Worm (Caenorhabditis elegans) whole organism, L3 larva: ENCODE data around the gene nhr-173.

Source experiments
- R02D3.7 ChIP-seq: fragments of 150-350 bp; optimal IDR thresholded peaks from 2 replicates; lab custom pipeline; 2014; ENCODE audit warnings: missing biosample characterization, missing genetic modification characterization
- elt-3 ChIP-seq, 3 experiments: fragments of 150-350 bp in 1 of 3; sonication (generic microtip) in 2 of 3; optimal IDR thresholded peaks; 2 replicates in 2 of 3; 4 replicates in 1 of 3; lab custom pipeline; 2014 to 2017; ENCODE audit warnings: missing biosample characterization in 3 of 3, missing genetic modification characterization in 3 of 3
- lin-39 ChIP-seq: fragments of 150-350 bp; optimal IDR thresholded peaks from 2 replicates; lab custom pipeline; 2018; ENCODE audit warnings: missing biosample characterization, missing genetic modification reagents, missing genetic modification characterization
- mdl-1 ChIP-seq: fragments of 150-350 bp; optimal IDR thresholded peaks from 2 replicates; lab custom pipeline; 2014; ENCODE audit warnings: missing biosample characterization, missing genetic modification characterization
- snpc-4 ChIP-seq: fragments of 150-350 bp; optimal IDR thresholded peaks from 2 replicates; lab custom pipeline; 2014; ENCODE audit warnings: missing biosample characterization, missing genetic modification characterization
- tbx-2 ChIP-seq: sonication (generic microtip); optimal IDR thresholded peaks from 2 replicates; lab custom pipeline; 2016; ENCODE audit warnings: mild to moderate bottlenecking, missing genetic modification characterization, missing compliant biosample characterization

DNA sequence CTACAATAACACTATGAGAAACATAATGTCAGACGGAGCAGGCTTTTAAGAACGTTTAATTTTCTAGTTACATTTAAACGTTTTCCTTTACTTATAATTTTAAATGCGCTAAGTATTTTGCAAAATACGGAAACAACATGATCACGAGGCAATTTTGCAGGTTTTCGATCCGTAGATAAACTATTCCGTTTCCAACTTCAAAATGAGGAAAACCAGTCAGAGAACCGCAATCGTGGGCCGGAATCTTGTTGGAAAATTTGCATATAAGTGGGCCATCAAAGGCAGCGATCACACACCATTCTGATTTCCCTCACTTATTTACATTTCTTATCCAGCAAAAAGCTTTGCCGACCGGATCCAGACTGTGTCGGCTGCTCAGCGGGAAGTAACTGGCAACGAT is 17.2 kb downstream of the nhr-173 start, which contains the start of gene col-172:
- no peak for TF ChIP-seq R02D3.7 (tag; lab: Kevin White, UChicago)
- no peak for TF ChIP-seq tbx-2 (tag; lab: Kevin White, UChicago)
- no peak for TF ChIP-seq elt-3 (tag; optimal IDR thresholded peaks at IDR 0.05; lab: Kevin White, UChicago)
- no peak for TF ChIP-seq lin-39
- no peak for TF ChIP-seq mdl-1
- no peak for TF ChIP-seq snpc-4 (tag; lab: Kevin White, UChicago)
